Fruit fly (Drosophila melanogaster): ENCODE data around the gene oaf.

Gene oaf

DNA sequence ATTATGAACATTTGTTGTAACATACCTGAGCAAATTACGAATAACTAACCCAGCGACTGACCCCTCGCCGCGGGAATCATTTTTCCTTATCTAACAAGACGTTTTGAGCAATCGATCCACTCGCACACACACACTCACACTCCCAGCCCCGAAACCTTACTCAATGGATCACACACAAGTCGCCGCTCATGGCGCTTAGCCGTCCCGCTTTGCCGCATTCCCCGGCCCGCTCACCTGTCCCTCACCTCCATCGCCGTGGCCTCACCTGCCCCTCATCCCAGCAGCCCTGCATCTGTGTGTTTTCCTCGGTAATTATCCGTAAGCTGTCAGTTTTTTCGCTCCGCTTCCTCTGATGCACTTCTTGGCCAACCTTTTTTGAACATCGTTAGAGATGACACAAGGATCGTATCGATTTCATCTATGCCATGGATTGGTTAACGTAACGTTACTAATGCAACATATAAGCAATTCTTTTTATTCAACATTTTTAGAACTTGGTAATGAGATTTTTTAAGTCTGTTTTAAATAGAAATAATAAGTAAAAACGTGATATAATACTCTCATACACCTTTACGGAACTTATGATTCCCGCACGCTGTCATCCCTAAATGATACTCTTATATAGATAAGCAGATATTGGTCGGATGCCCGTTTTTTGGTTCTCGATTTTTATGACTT lies 31.3 kb upstream of the oaf start (continued):
- TF ChIP-seq so (GFP tag; IDR thresholded peaks at IDR 0.05) (no peak), CG13424 (tag; optimal IDR thresholded peaks at IDR 0.05) (no peak), pfk (GFP tag; optimal IDR thresholded peaks at IDR 0.05) (no peak), Dp (GFP tag; optimal IDR thresholded peaks at IDR 0.05) (no peak), ttk (GFP tag; IDR thresholded peaks at IDR 0.05) (no peak), CTCF (GFP tag; optimal IDR thresholded peaks at IDR 0.05) (no peak), br (optimal IDR thresholded peaks at IDR 0.05) (no peak), Ada2b (GFP tag; IDR thresholded peaks at IDR 0.05) (no peak), zen2 (GFP tag; IDR thresholded peaks at IDR 0.05; ENCODE audit: partially characterized antibody) (no peak), lov (optimal IDR thresholded peaks at IDR 0.05) (no peak), lov (GFP tag; IDR thresholded peaks at IDR 0.05) (no peak), ash1 (GFP tag; optimal IDR thresholded peaks at IDR 0.05) (no peak), luna (GFP tag; optimal IDR thresholded peaks at IDR 0.05) (no peak), Ets65A (GFP tag) (peak; percentile 92), Optix (GFP tag; IDR thresholded peaks at IDR 0.05) (no peak), CHES-1-like (GFP tag; optimal IDR thresholded peaks at IDR 0.05) (no peak), CG3726 (GFP tag; IDR thresholded peaks at IDR 0.05) (no peak), Hr39 (optimal IDR thresholded peaks at IDR 0.05) (no peak), CG3838 (GFP tag; optimal IDR thresholded peaks at IDR 0.05) (no peak), rib (GFP tag; IDR thresholded peaks at IDR 0.05) (no peak), Mrtf (GFP tag; IDR thresholded peaks at IDR 0.05) (no peak), otp (GFP tag; IDR thresholded peaks at IDR 0.05) (no peak), ac (GFP tag; optimal IDR thresholded peaks at IDR 0.05) (peak; percentile 76), CG31365 (tag; optimal IDR thresholded peaks at IDR 0.05) (no peak), sd (tag; optimal IDR thresholded peaks at IDR 0.05) (peak; percentile 43), CG17568 (GFP tag; optimal IDR thresholded peaks at IDR 0.05) (no peak), bbx (GFP tag; IDR thresholded peaks at IDR 0.05; ENCODE audit: partially characterized antibody) (no peak), tin (GFP tag; optimal IDR thresholded peaks at IDR 0.05) (no peak), CG17328 (GFP tag; IDR thresholded peaks at IDR 0.05) (no peak), sisA (GFP tag; IDR thresholded peaks at IDR 0.05) (no peak), bowl (GFP tag; IDR thresholded peaks at IDR 0.05) (no peak), dmrt99B (tag; optimal IDR thresholded peaks at IDR 0.05) (no peak), nerfin-1 (tag; optimal IDR thresholded peaks at IDR 0.05) (no peak), CG7745 (tag; optimal IDR thresholded peaks at IDR 0.05) (no peak), crp (GFP tag; optimal IDR thresholded peaks at IDR 0.05) (no peak), CG8290 (GFP tag; optimal IDR thresholded peaks at IDR 0.05) (no peak), CG8290 (tag; optimal IDR thresholded peaks at IDR 0.05) (no peak), CG15696 (tag; optimal IDR thresholded peaks at IDR 0.05) (peak; percentile 74), her (GFP tag; optimal IDR thresholded peaks at IDR 0.05) (no peak), ato (GFP tag; IDR thresholded peaks at IDR 0.05; ENCODE audit: partially characterized antibody) (no peak), Deaf1 (tag; optimal IDR thresholded peaks at IDR 0.05) (no peak), Lhr (GFP tag; optimal IDR thresholded peaks at IDR 0.05) (no peak), CG4730 (GFP tag; IDR thresholded peaks at IDR 0.05) (no peak), NC2β (GFP tag; optimal IDR thresholded peaks at IDR 0.05) (no peak), tio (GFP tag; optimal IDR thresholded peaks at IDR 0.05) (no peak), bigmax (GFP tag; optimal IDR thresholded peaks at IDR 0.05) (no peak), scrt (GFP tag; optimal IDR thresholded peaks at IDR 0.05) (no peak), Xrp1 (GFP tag; IDR thresholded peaks at IDR 0.05) (peak; percentile 23), CG15479 (GFP tag; optimal IDR thresholded peaks at IDR 0.05) (no peak), HLHmδ (GFP tag; optimal IDR thresholded peaks at IDR 0.05) (no peak), CG13287 (GFP tag; IDR thresholded peaks at IDR 0.05; ENCODE audit: partially characterized antibody) (no peak), pb (GFP tag; optimal IDR thresholded peaks at IDR 0.05) (no peak), CG11085 (GFP tag; IDR thresholded peaks at IDR 0.05) (no peak)
